Fruit fly (Drosophila melanogaster) whole organism, embryonic: Measurements from ENCODE around the gene Lcch3.
A peak's percentile ranks its signal among the peaks of the same experiment; 100 is the strongest.

Experiments used
- B-H2 ChIP-seq: fragments of 200-800 bp; sonication (Bioruptor generic); optimal IDR thresholded peaks from 2 replicates; lab custom pipeline; 2018; ENCODE audit warnings: missing biosample characterization, mild to moderate bottlenecking, missing genetic modification characterization
- CG1024 ChIP-seq: fragments of 200-800 bp; sonication (Bioruptor generic); IDR thresholded peaks from 2 replicates; pipeline ENCODE4 v1.3.6; 2022; ENCODE audit warnings: missing biosample characterization, missing genetic modification characterization
- CG11723 ChIP-seq: fragments of 200-800 bp; sonication (Bioruptor generic); optimal IDR thresholded peaks from 2 replicates; lab custom pipeline; 2017; ENCODE audit warnings: missing biosample characterization, mild to moderate bottlenecking, missing genetic modification characterization
- CG12299 ChIP-seq: fragments of 200-800 bp; sonication (Bioruptor generic); optimal IDR thresholded peaks from 2 replicates; lab custom pipeline; 2018; ENCODE audit warnings: missing biosample characterization, mild to moderate bottlenecking, missing genetic modification characterization
- CG13287 ChIP-seq: fragments of 200-800 bp; sonication (Bioruptor generic); IDR thresholded peaks from 2 replicates; pipeline ENCODE4 v1.3.6; 2022; ENCODE audit warnings: missing biosample characterization, missing genetic modification characterization; ENCODE audit not compliant: partially characterized antibody
- CG13894 ChIP-seq: fragments of 200-800 bp; sonication (Bioruptor generic); optimal IDR thresholded peaks from 3 replicates; lab custom pipeline; 2018; ENCODE audit warnings: missing biosample characterization, mild to moderate bottlenecking, missing genetic modification characterization, moderate library complexity
- CG1647 ChIP-seq: fragments of 200-800 bp; sonication (Bioruptor generic); optimal IDR thresholded peaks from 3 replicates; lab custom pipeline; 2016; ENCODE audit warnings: missing biosample characterization, missing genetic modification characterization
- CG1792 ChIP-seq: fragments of 200-800 bp; sonication (Bioruptor generic); optimal IDR thresholded peaks from 2 replicates; lab custom pipeline; 2016; ENCODE audit warnings: missing biosample characterization, missing genetic modification characterization
- CG2116 ChIP-seq: fragments of 200-800 bp; sonication (Bioruptor generic); optimal IDR thresholded peaks from 3 replicates; lab custom pipeline; 2018; ENCODE audit warnings: missing biosample characterization, mild to moderate bottlenecking, missing genetic modification characterization
- CG2120 ChIP-seq: fragments of 200-800 bp; sonication (Bioruptor generic); optimal IDR thresholded peaks from 3 replicates; lab custom pipeline; 2016; ENCODE audit warnings: missing biosample characterization, missing genetic modification characterization
- CG30403 ChIP-seq: fragments of 200-800 bp; sonication (Bioruptor generic); optimal IDR thresholded peaks from 3 replicates; lab custom pipeline; 2016; ENCODE audit warnings: missing biosample characterization, missing genetic modification characterization
- CG31441 ChIP-seq: fragments of 200-800 bp; sonication (Bioruptor generic); IDR thresholded peaks from 2 replicates; pipeline ENCODE4 v1.3.6; 2022; ENCODE audit warnings: missing biosample characterization, missing genetic modification characterization
- CG33557 ChIP-seq: fragments of 200-800 bp; sonication (Bioruptor generic); optimal IDR thresholded peaks from 2 replicates; lab custom pipeline; 2019; ENCODE audit warnings: missing biosample characterization, mild to moderate bottlenecking, missing genetic modification characterization, moderate library complexity
- CG3847 ChIP-seq: fragments of 200-800 bp; sonication (Bioruptor generic); IDR thresholded peaks from 2 replicates; pipeline ENCODE4 v1.3.6; 2022; ENCODE audit warnings: missing biosample characterization, missing genetic modification characterization
- CG3995 ChIP-seq: fragments of 200-800 bp; sonication (Bioruptor generic); optimal IDR thresholded peaks from 3 replicates; lab custom pipeline; 2016; ENCODE audit warnings: missing biosample characterization, missing genetic modification characterization
- CG4820 ChIP-seq: fragments of 200-800 bp; sonication (Bioruptor generic); optimal IDR thresholded peaks from 3 replicates; lab custom pipeline; 2016; ENCODE audit warnings: missing biosample characterization, missing genetic modification characterization
- CG5245 ChIP-seq: fragments of 200-800 bp; sonication (Bioruptor generic); optimal IDR thresholded peaks from 3 replicates; lab custom pipeline; 2016; ENCODE audit warnings: missing biosample characterization, missing genetic modification characterization
- CG7963 ChIP-seq: fragments of 200-800 bp; sonication (Bioruptor generic); IDR thresholded peaks from 3 replicates; pipeline ENCODE4 v1.3.6; 2022; ENCODE audit warnings: missing biosample characterization, missing genetic modification characterization; ENCODE audit not compliant: partially characterized antibody
- CG9932 ChIP-seq: fragments of 200-800 bp; sonication (Bioruptor generic); IDR thresholded peaks from 2 replicates; pipeline ENCODE4 v1.3.6; 2022; ENCODE audit warnings: missing biosample characterization, missing genetic modification characterization
- CHES-1-like ChIP-seq: fragments of 200-800 bp; sonication (Bioruptor generic); optimal IDR thresholded peaks from 2 replicates; lab custom pipeline; 2016; ENCODE audit warnings: missing biosample characterization, missing genetic modification characterization
- Camta ChIP-seq: fragments of 200-800 bp; sonication (Bioruptor generic); optimal IDR thresholded peaks from 2 replicates; lab custom pipeline; 2016; ENCODE audit warnings: missing biosample characterization, missing genetic modification characterization
- Deaf1 ChIP-seq: fragments of 200-800 bp; optimal IDR thresholded peaks from 3 replicates; lab custom pipeline; 2019; ENCODE audit warnings: missing biosample characterization, mild to moderate bottlenecking, missing genetic modification characterization, moderate library complexity
- Dref ChIP-seq: fragments of 200-800 bp; sonication (Bioruptor generic); IDR thresholded peaks from 2 replicates; pipeline ENCODE4 v1.3.6; 2022; ENCODE audit warnings: missing biosample characterization, missing genetic modification characterization
- Mad ChIP-seq: fragments of 200-800 bp; sonication (Bioruptor generic); optimal IDR thresholded peaks from 2 replicates; lab custom pipeline; 2016; ENCODE audit warnings: missing biosample characterization, missing genetic modification characterization
- Myb ChIP-seq: fragments of 200-800 bp; sonication (Bioruptor generic); optimal IDR thresholded peaks from 2 replicates; lab custom pipeline; 2016; ENCODE audit warnings: missing biosample characterization, missing genetic modification characterization
- NC2β ChIP-seq: fragments of 200-800 bp; sonication (Bioruptor generic); optimal IDR thresholded peaks from 2 replicates; lab custom pipeline; 2016; ENCODE audit warnings: missing biosample characterization, missing genetic modification characterization
- Ptx1 ChIP-seq: fragments of 200-800 bp; sonication (Bioruptor generic); IDR thresholded peaks from 2 replicates; pipeline ENCODE4 v1.3.6; 2022; ENCODE audit warnings: missing biosample characterization, missing genetic modification characterization
- Sry-β ChIP-seq: fragments of 200-800 bp; sonication (Bioruptor generic); optimal IDR thresholded peaks from 2 replicates; lab custom pipeline; 2018; ENCODE audit warnings: missing biosample characterization, mild to moderate bottlenecking, missing genetic modification characterization, moderate library complexity
- TFAM ChIP-seq: fragments of 200-800 bp; sonication (Bioruptor generic); optimal IDR thresholded peaks from 2 replicates; lab custom pipeline; 2017; ENCODE audit warnings: missing biosample characterization, missing genetic modification characterization, inconsistent platforms
- YL-1 ChIP-seq: fragments of 200-800 bp; sonication (Bioruptor generic); optimal IDR thresholded peaks from 3 replicates; lab custom pipeline; 2017; ENCODE audit warnings: missing biosample characterization, mild to moderate bottlenecking, missing genetic modification characterization
- ash1 ChIP-seq: fragments of 200-800 bp; sonication (Bioruptor generic); optimal IDR thresholded peaks from 2 replicates; lab custom pipeline; 2018; ENCODE audit warnings: missing biosample characterization, mild to moderate bottlenecking, missing genetic modification characterization
- bowl ChIP-seq: fragments of 200-800 bp; sonication (Bioruptor generic); IDR thresholded peaks from 2 replicates; pipeline ENCODE4 v1.3.6; 2022; ENCODE audit warnings: missing biosample characterization, missing genetic modification characterization
- croc ChIP-seq: fragments of 200-800 bp; sonication (Bioruptor generic); conservative IDR thresholded peaks from 3 replicates; pipeline ENCODE4 v1.3.6; 2022; ENCODE audit warnings: missing biosample characterization, missing genetic modification characterization
- grau ChIP-seq: fragments of 200-800 bp; optimal IDR thresholded peaks from 3 replicates; lab custom pipeline; 2019; ENCODE audit warnings: missing biosample characterization, mild to moderate bottlenecking, missing genetic modification characterization, moderate library complexity
- insv ChIP-seq, 2 experiments: fragments of 200-800 bp; sonication (Bioruptor generic); optimal IDR thresholded peaks; 3 replicates each; lab custom pipeline; 2016 to 2018; ENCODE audit warnings: missing biosample characterization in 2 of 2, missing genetic modification characterization in 2 of 2
- inv ChIP-seq: fragments of 200-800 bp; sonication (Bioruptor generic); IDR thresholded peaks from 2 replicates; pipeline ENCODE4 v1.3.6; 2022; ENCODE audit warnings: missing biosample characterization, missing genetic modification characterization; ENCODE audit not compliant: partially characterized antibody
- lilli ChIP-seq: fragments of 200-800 bp; sonication (Bioruptor generic); optimal IDR thresholded peaks from 3 replicates; lab custom pipeline; 2016; ENCODE audit warnings: missing biosample characterization, missing genetic modification characterization
- luna ChIP-seq: fragments of 200-800 bp; sonication (Bioruptor generic); optimal IDR thresholded peaks from 2 replicates; lab custom pipeline; 2016; ENCODE audit warnings: missing biosample characterization, missing genetic modification characterization
- nerfin-2 ChIP-seq: fragments of 200-800 bp; sonication (Bioruptor generic); IDR thresholded peaks from 2 replicates; pipeline ENCODE4 v1.3.6; 2022; ENCODE audit warnings: missing biosample characterization, missing genetic modification characterization; ENCODE audit not compliant: partially characterized antibody
- nom ChIP-seq: fragments of 200-800 bp; sonication (Bioruptor generic); optimal IDR thresholded peaks from 2 replicates; lab custom pipeline; 2017; ENCODE audit warnings: missing biosample characterization, missing genetic modification characterization, mild to moderate bottlenecking, moderate library complexity, missing genetic modification reagents
- oc ChIP-seq: fragments of 200-800 bp; sonication (Bioruptor generic); optimal IDR thresholded peaks from 2 replicates; lab custom pipeline; 2018; ENCODE audit warnings: missing biosample characterization, mild to moderate bottlenecking, missing genetic modification characterization, moderate library complexity
- peb ChIP-seq: fragments of 200-800 bp; sonication (Bioruptor generic); IDR thresholded peaks from 2 replicates; pipeline ENCODE4 v1.3.6; 2022; ENCODE audit warnings: missing biosample characterization, missing genetic modification characterization
- pfk ChIP-seq: fragments of 200-800 bp; sonication (Bioruptor generic); optimal IDR thresholded peaks from 2 replicates; lab custom pipeline; 2018; ENCODE audit warnings: missing biosample characterization, mild to moderate bottlenecking, missing genetic modification characterization, moderate library complexity
- pho ChIP-seq: fragments of 200-800 bp; sonication (Bioruptor generic); optimal IDR thresholded peaks from 2 replicates; lab custom pipeline; 2016; ENCODE audit warnings: missing biosample characterization, missing genetic modification characterization
- phol ChIP-seq: fragments of 200-800 bp; sonication (Bioruptor generic); optimal IDR thresholded peaks from 3 replicates; lab custom pipeline; 2018; ENCODE audit warnings: missing biosample characterization, mild to moderate bottlenecking, missing genetic modification characterization, moderate library complexity
- pzg ChIP-seq: fragments of 200-800 bp; sonication (Bioruptor generic); optimal IDR thresholded peaks from 3 replicates; lab custom pipeline; 2018; ENCODE audit warnings: missing biosample characterization, mild to moderate bottlenecking, missing genetic modification characterization, moderate library complexity
- salm ChIP-seq: fragments of 200-800 bp; sonication (Bioruptor generic); optimal IDR thresholded peaks from 2 replicates; lab custom pipeline; 2018; ENCODE audit warnings: missing biosample characterization, mild to moderate bottlenecking, missing genetic modification characterization
- slou ChIP-seq: fragments of 200-800 bp; sonication (Bioruptor generic); optimal IDR thresholded peaks from 3 replicates; lab custom pipeline; 2016; ENCODE audit warnings: missing biosample characterization, missing genetic modification characterization
- stwl ChIP-seq: fragments of 200-800 bp; sonication (Bioruptor generic); optimal IDR thresholded peaks from 3 replicates; lab custom pipeline; 2018; ENCODE audit warnings: missing biosample characterization, mild to moderate bottlenecking, missing genetic modification characterization, moderate library complexity
- trem ChIP-seq: fragments of 200-800 bp; optimal IDR thresholded peaks from 3 replicates; lab custom pipeline; 2019; ENCODE audit warnings: missing biosample characterization, mild to moderate bottlenecking, missing genetic modification characterization, moderate library complexity
- usp ChIP-seq: fragments of >200 bp; optimal IDR thresholded peaks from 2 replicates; lab custom pipeline; 2017; ENCODE audit warnings: missing biosample characterization, missing genetic modification characterization

Gene Lcch3

dm6 chrX:15887247-15887616, 37.7 kb upstream of the Lcch3 start, which contains the start of gene tay (continued):
- TF ChIP-seq luna (GFP tag; lab: Kevin White, UChicago): no peak
- TF ChIP-seq CG5245 (GFP tag; lab: Kevin White, UChicago): no peak
- no peak for TF ChIP-seq Ptx1
- TF ChIP-seq CG3995 (GFP tag; lab: Kevin White, UChicago): peak; percentile 98
- TF ChIP-seq bowl (GFP tag; lab: Robert Waterston, UW): no peak
- peak; percentile 15 for TF ChIP-seq B-H2 (GFP tag; lab: Kevin White, UChicago)
- peak; percentile 81 for TF ChIP-seq Dref
- peak; percentile 42 for TF ChIP-seq Myb (GFP tag; lab: Kevin White, UChicago)
- peak; percentile 15 for TF ChIP-seq trem (tag; lab: Kevin White, UChicago)
- no peak for TF ChIP-seq Mad
- peak; percentile 8 for TF ChIP-seq NC2β (GFP tag; lab: Kevin White, UChicago)
- peak; percentile 1 for TF ChIP-seq CHES-1-like
- no peak for TF ChIP-seq ash1 (GFP tag; lab: Kevin White, UChicago)
- TF ChIP-seq CG12299 (tag; lab: Kevin White, UChicago): peak; percentile 1
- no peak for TF ChIP-seq TFAM (GFP tag; lab: Kevin White, UChicago)
- peak; percentile 58 for TF ChIP-seq CG13894
- no peak for TF ChIP-seq insv (GFP tag; optimal IDR thresholded peaks at IDR 0.05; lab: Kevin White, UChicago)
- no peak for TF ChIP-seq Camta (GFP tag; lab: Kevin White, UChicago)
- TF ChIP-seq nerfin-2 (GFP tag; lab: Robert Waterston, UW): peak; percentile 61; the same call in 1 of the 2 replicates
- TF ChIP-seq inv (GFP tag; lab: Robert Waterston, UW): peak; percentile 57; the same call in 1 of the 2 replicates
- TF ChIP-seq croc: no peak
- TF ChIP-seq CG2120: peak; percentile 9
- no peak; the same call in 1 of the 2 replicates for TF ChIP-seq CG9932 (GFP tag; lab: Robert Waterston, UW)
- no peak for TF ChIP-seq usp
- TF ChIP-seq pho (GFP tag; lab: Kevin White, UChicago): no peak
- peak; percentile 17 for TF ChIP-seq lilli
- peak; percentile 42 for TF ChIP-seq CG2116
- peak; percentile 66 for TF ChIP-seq stwl (tag; lab: Kevin White, UChicago)
- no peak for TF ChIP-seq peb (GFP tag; lab: Robert Waterston, UW)
- no peak for TF ChIP-seq grau (tag; lab: Kevin White, UChicago)
- no peak for TF ChIP-seq salm (tag; lab: Kevin White, UChicago)
- no peak for TF ChIP-seq CG1792 (GFP tag; lab: Kevin White, UChicago)
- TF ChIP-seq oc: no peak
- no peak for TF ChIP-seq CG33557 (GFP tag; lab: Kevin White, UChicago)
- TF ChIP-seq YL-1 (GFP tag; lab: Kevin White, UChicago): peak; percentile 37
- no peak for TF ChIP-seq Deaf1
- TF ChIP-seq CG1647 (GFP tag; lab: Kevin White, UChicago): no peak
- peak; percentile 1 for TF ChIP-seq slou (GFP tag; lab: Kevin White, UChicago)
- peak; percentile 66; the same call in 1 of the 3 replicates for TF ChIP-seq CG7963 (GFP tag; lab: Robert Waterston, UW)
- TF ChIP-seq phol (tag; lab: Kevin White, UChicago): peak; percentile 29
- peak; percentile 20 for TF ChIP-seq CG11723 (GFP tag; lab: Kevin White, UChicago)
- TF ChIP-seq pfk (GFP tag; lab: Kevin White, UChicago): peak; percentile 94
- peak; percentile 4 for TF ChIP-seq CG30403 (GFP tag; lab: Kevin White, UChicago)
- no peak for TF ChIP-seq Sry-β (GFP tag; lab: Kevin White, UChicago)
- no peak for TF ChIP-seq CG3847 (GFP tag; lab: Robert Waterston, UW)
- no peak for TF ChIP-seq CG4820
- no peak for TF ChIP-seq nom
- peak; percentile 54 for TF ChIP-seq CG13287 (GFP tag; lab: Robert Waterston, UW)
- TF ChIP-seq pzg (GFP tag; lab: Kevin White, UChicago): peak; percentile 84
- 0 out of 2 replicates have a peak, but pooled peaks have one; percentile 17 for TF ChIP-seq CG31441
- peak; percentile 84 for TF ChIP-seq CG1024 (GFP tag; lab: Robert Waterston, UW)
